Worm (Caenorhabditis elegans) whole organism, early embryonic: Measurements from ENCODE around the gene F55G1.6.

Source experiments
- B0310.2 ChIP-seq: sonication (generic microtip); optimal IDR thresholded peaks from 2 replicates; lab custom pipeline; 2016; ENCODE audit warnings: mild to moderate bottlenecking, missing genetic modification characterization, missing compliant biosample characterization
- F13C5.2 ChIP-seq: sonication (generic microtip); optimal IDR thresholded peaks from 2 replicates; lab custom pipeline; 2017; ENCODE audit warnings: mild to moderate bottlenecking, missing genetic modification characterization, inconsistent platforms, missing compliant biosample characterization
- aly-1 ChIP-seq: sonication (generic microtip); optimal IDR thresholded peaks from 2 replicates; lab custom pipeline; 2016; ENCODE audit warnings: missing genetic modification characterization, missing compliant biosample characterization
- ama-1 ChIP-seq: fragments of 150-350 bp; optimal IDR thresholded peaks from 2 replicates; lab custom pipeline; 2014
- ceh-13 ChIP-seq: fragments of 200-800 bp; sonication (Bioruptor generic); optimal IDR thresholded peaks from 2 replicates; lab custom pipeline; 2018; ENCODE audit warnings: mild to moderate bottlenecking, missing genetic modification characterization, missing compliant biosample characterization
- ets-7 ChIP-seq: sonication (generic microtip); optimal IDR thresholded peaks from 2 replicates; lab custom pipeline; 2016; ENCODE audit warnings: missing genotype, missing genetic modification characterization, missing compliant biosample characterization
- flt-1 ChIP-seq: fragments of 200-800 bp; sonication (Bioruptor generic); IDR thresholded peaks from 2 replicates; pipeline ENCODE4 v1.3.6; 2022; ENCODE audit warnings: missing genetic modification characterization, missing compliant biosample characterization
- hmbx-1 ChIP-seq: sonication (generic microtip); optimal IDR thresholded peaks from 2 replicates; lab custom pipeline; 2016; ENCODE audit warnings: mild to moderate bottlenecking, missing genetic modification characterization, missing compliant biosample characterization
- hnd-1 ChIP-seq: sonication (generic microtip); optimal IDR thresholded peaks from 2 replicates; lab custom pipeline; 2016; ENCODE audit warnings: missing genetic modification characterization, missing compliant biosample characterization
- pes-1 ChIP-seq: fragments of 200-800 bp; sonication (Bioruptor generic); IDR thresholded peaks from 2 replicates; pipeline ENCODE4 v1.3.6; 2022; ENCODE audit warnings: missing genetic modification reagents, missing genetic modification characterization, missing compliant biosample characterization
- scrt-1 ChIP-seq: fragments of 200-800 bp; sonication (Bioruptor generic); IDR thresholded peaks from 2 replicates; pipeline ENCODE4 v1.3.6; 2022; ENCODE audit warnings: missing genetic modification characterization, missing compliant biosample characterization
- sea-1 ChIP-seq: fragments of 200-800 bp; sonication (Bioruptor generic); conservative IDR thresholded peaks from 2 replicates; pipeline ENCODE4 v1.3.6; 2022; ENCODE audit warnings: missing genetic modification characterization, missing compliant biosample characterization
- tbx-11 ChIP-seq: fragments of 200-800 bp; sonication (Bioruptor generic); IDR thresholded peaks from 2 replicates; pipeline ENCODE4 v1.3.6; 2022; ENCODE audit warnings: missing genetic modification characterization, missing compliant biosample characterization
- tra-4 ChIP-seq: sonication (generic microtip); optimal IDR thresholded peaks from 2 replicates; lab custom pipeline; 2017; ENCODE audit warnings: missing genetic modification characterization, missing compliant biosample characterization

ce11 chrIV:7460225-7460624 is 13.1 kb upstream of the F55G1.6 start, which contains the start of gene F13B6.2:
- TF ChIP-seq flt-1 (no peak), sea-1 (GFP tag; lab: Robert Waterston, UW) (no peak), tra-4 (no peak), tbx-11 (GFP tag; lab: Robert Waterston, UW) (no peak), ceh-13 (GFP tag; lab: Kevin White, UChicago) (no peak), F13C5.2 (tag; lab: Kevin White, UChicago) (no peak), ama-1 (no peak), ets-7 (tag; lab: Kevin White, UChicago) (no peak), hmbx-1 (tag; lab: Kevin White, UChicago) (no peak), B0310.2 (tag; lab: Kevin White, UChicago) (no peak), aly-1 (tag; lab: Kevin White, UChicago) (no peak), scrt-1 (GFP tag; lab: Robert Waterston, UW) (no peak), pes-1 (GFP tag; lab: Robert Waterston, UW) (no peak), hnd-1 (tag; lab: Kevin White, UChicago) (no peak)
